Worm (Caenorhabditis elegans): ENCODE data around the gene popl-1.

Gene popl-1

ce11 chrIII:6415306-6415973 is 15.3 kb downstream of the popl-1 start, which contains the start of gene nas-4 (continued):
- TF ChIP-seq hlh-11 (tag; optimal IDR thresholded peaks at IDR 0.05), result peak; percentile 13
- TF ChIP-seq attf-4 (tag; optimal IDR thresholded peaks at IDR 0.05), result no peak
- no peak for TF ChIP-seq skn-1 (tag; optimal IDR thresholded peaks at IDR 0.05)
- TF ChIP-seq fos-1 (tag; optimal IDR thresholded peaks at IDR 0.05), result peak; percentile 28
- TF ChIP-seq mes-2 (tag; optimal IDR thresholded peaks at IDR 0.05; ENCODE audit: poor library complexity, severe bottlenecking), result peak; percentile 41
- TF ChIP-seq dmd-9 (GFP tag; IDR thresholded peaks at IDR 0.05), result no peak
- TF ChIP-seq mxl-3 (GFP tag; optimal IDR thresholded peaks at IDR 0.05), result no peak
- no peak for TF ChIP-seq vab-7 (GFP tag; IDR thresholded peaks at IDR 0.05)
- TF ChIP-seq mep-1 (tag; optimal IDR thresholded peaks at IDR 0.05), result peak; percentile 71
- no peak for TF ChIP-seq ZK337.2 (GFP tag; IDR thresholded peaks at IDR 0.05)
- TF ChIP-seq D1046.2 (GFP tag; IDR thresholded peaks at IDR 0.05), result no peak
- TF ChIP-seq nhr-10 (tag; optimal IDR thresholded peaks at IDR 0.05), result peak; percentile 70
- TF ChIP-seq mxl-2 (GFP tag; conservative IDR thresholded peaks at IDR 0.05), result no peak
- 0 out of 2 replicates have a peak, but pooled peaks have one; percentile 36 for TF ChIP-seq lim-7 (GFP tag; IDR thresholded peaks at IDR 0.05)
- TF ChIP-seq hlh-30 (tag; optimal IDR thresholded peaks at IDR 0.05; ENCODE audit: insufficient read depth), result no peak

DNA sequence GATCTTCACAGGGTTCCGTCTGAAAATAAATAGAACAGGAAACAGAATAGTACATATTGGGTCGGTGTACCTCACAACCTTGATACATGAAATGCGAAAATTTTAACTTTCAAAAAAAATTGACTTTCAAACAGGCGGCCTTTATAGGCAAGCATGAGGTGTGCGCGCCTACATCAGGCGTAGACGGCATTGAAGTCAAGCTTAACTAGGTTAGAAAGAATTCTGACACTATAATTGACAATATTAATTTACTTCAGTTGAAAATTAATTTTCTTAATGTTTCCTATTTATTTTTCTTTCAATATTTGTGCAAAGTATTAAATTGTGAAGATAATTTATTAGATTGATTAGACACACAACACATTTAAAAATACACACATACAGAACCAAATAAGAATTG is 18.8 kb downstream of the popl-1 start, which contains the start of gene C05D11.5:
Gene C05D11.5 (minus strand): TSS at position 101 of the 400 bp plus-strand sequence.
- TF ChIP-seq hlh-11 (tag; optimal IDR thresholded peaks at IDR 0.05), result no peak
- TF ChIP-seq ceh-62 (tag; optimal IDR thresholded peaks at IDR 0.05), result no peak
- no peak for TF ChIP-seq zip-11 (GFP tag; IDR thresholded peaks at IDR 0.05)
- no peak for TF ChIP-seq nhr-10 (tag; optimal IDR thresholded peaks at IDR 0.05)
- no peak for TF ChIP-seq Y75B8A.6 (GFP tag; IDR thresholded peaks at IDR 0.05)
- no peak for TF ChIP-seq daf-19 (GFP tag; conservative IDR thresholded peaks at IDR 0.05)
- no peak for TF ChIP-seq hif-1 (tag; optimal IDR thresholded peaks at IDR 0.05)
- no peak for TF ChIP-seq dpl-1 (GFP tag; optimal IDR thresholded peaks at IDR 0.05)
- no peak for TF ChIP-seq fos-1 (tag; optimal IDR thresholded peaks at IDR 0.05)

- TF ChIP-seq dmd-6 (GFP tag; IDR thresholded peaks at IDR 0.05) (peak; percentile 15; the same call in 1 of the 2 replicates), nhr-102 (tag; optimal IDR thresholded peaks at IDR 0.05) (no peak), lin-29 (GFP tag; IDR thresholded peaks at IDR 0.05) (no peak), madf-5 (GFP tag; IDR thresholded peaks at IDR 0.05) (no peak), R02D3.7 (tag; optimal IDR thresholded peaks at IDR 0.05) (peak; percentile 14), nhr-28 (tag; optimal IDR thresholded peaks at IDR 0.05) (peak; percentile 36), lsy-2 (tag; optimal IDR thresholded peaks at IDR 0.05) (peak in 1 of 2 experiments; percentile 16), dve-1 (tag; optimal IDR thresholded peaks at IDR 0.05; ENCODE audit: insufficient read depth) (peak; percentile 24), mxl-2 (GFP tag; conservative IDR thresholded peaks at IDR 0.05) (no peak), T20F7.1 (GFP tag; optimal IDR thresholded peaks at IDR 0.05) (peak; percentile 35)
Measured at ce11 chrIII:6411430-6411829, 19.3 kb downstream of the popl-1 start.

DNA sequence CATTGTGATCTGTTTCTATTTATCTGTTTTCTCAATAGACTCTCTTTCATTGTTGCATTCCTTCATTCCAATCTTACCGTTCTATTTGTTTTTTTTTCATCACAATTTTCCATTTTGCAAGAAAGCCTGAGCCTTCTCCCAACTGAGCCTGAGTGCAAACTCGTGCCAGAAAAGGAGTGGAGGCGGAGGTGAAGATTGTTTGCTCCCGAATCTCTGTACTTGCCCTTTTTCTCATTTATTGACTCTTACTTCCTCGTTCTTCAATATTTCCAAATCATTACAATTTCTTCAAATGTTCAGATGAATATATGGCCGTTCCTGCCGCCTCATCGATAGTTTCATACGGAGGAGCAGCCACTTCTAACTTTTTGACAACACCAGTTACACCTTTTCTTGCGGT is 23.9 kb downstream of the popl-1 start, which contains the start of gene let-756:
Gene let-756 (plus strand): TSS at position 301 of the 400 bp plus-strand sequence.
- TF ChIP-seq F10B5.3 (tag; optimal IDR thresholded peaks at IDR 0.05) (no peak), tra-1 (GFP tag; IDR thresholded peaks at IDR 0.05) (no peak), gei-8 (GFP tag; optimal IDR thresholded peaks at IDR 0.05) (no peak)

DNA sequence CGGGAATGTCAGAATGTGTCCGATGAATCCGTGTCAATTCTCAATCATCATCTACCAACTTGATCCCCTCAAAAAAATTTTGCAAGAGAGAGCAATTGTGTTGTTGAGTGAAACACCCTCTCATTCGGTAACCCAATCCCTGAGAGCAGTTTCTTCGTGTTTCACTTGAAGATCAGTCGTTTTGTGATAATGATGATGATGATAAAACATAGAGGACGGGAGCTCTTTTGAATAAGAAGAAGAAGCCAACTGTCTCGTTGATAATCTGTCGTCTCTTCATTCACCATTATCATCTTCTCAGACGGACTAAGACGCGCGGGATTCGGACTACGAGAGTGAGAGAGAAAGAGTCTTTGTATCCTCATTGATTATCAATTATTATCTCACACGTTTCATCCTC is 25.6 kb downstream of the popl-1 start:
- TF ChIP-seq nhr-102 (tag; optimal IDR thresholded peaks at IDR 0.05) (no peak), F44E2.7 (GFP tag; IDR thresholded peaks at IDR 0.05) (no peak), fos-1 (tag; optimal IDR thresholded peaks at IDR 0.05) (no peak), cey-2 (tag; optimal IDR thresholded peaks at IDR 0.05; ENCODE audit: borderline replicate concordance, insufficient read depth) (no peak), mep-1 (tag; optimal IDR thresholded peaks at IDR 0.05) (no peak), mxl-2 (GFP tag; conservative IDR thresholded peaks at IDR 0.05) (no peak), dmd-8 (GFP tag; IDR thresholded peaks at IDR 0.05) (no peak), ztf-11 (tag; optimal IDR thresholded peaks at IDR 0.05) (no peak), vab-7 (GFP tag; IDR thresholded peaks at IDR 0.05) (no peak), tra-1 (GFP tag; IDR thresholded peaks at IDR 0.05) (no peak), nhr-77 (tag; optimal IDR thresholded peaks at IDR 0.05) (no peak), dve-1 (tag; optimal IDR thresholded peaks at IDR 0.05; ENCODE audit: insufficient read depth) (no peak), sdz-12 (GFP tag; optimal IDR thresholded peaks at IDR 0.05) (no peak), lin-39 (tag; optimal IDR thresholded peaks at IDR 0.05) (no peak), snpc-4 (tag; optimal IDR thresholded peaks at IDR 0.05) (no peak), ceh-20 (GFP tag; IDR thresholded peaks at IDR 0.05) (peak; percentile 29; the same call in 1 of the 2 replicates), unc-130 (GFP tag; optimal IDR thresholded peaks at IDR 0.05) (no peak)

All from whole organism, L4 larva.